Worm (Caenorhabditis elegans) whole organism, L1 larva: ENCODE results near the gene F49E12.10.

Source experiments
- aly-2 ChIP-seq: fragments of 150-350 bp; optimal IDR thresholded peaks from 2 replicates; lab custom pipeline; 2014; ENCODE audit warnings: missing biosample characterization, missing genetic modification characterization
- ama-1 ChIP-seq: fragments of 150-350 bp; optimal IDR thresholded peaks from 2 replicates; lab custom pipeline; 2014
- dpl-1 ChIP-seq, 3 experiments: fragments of 150-350 bp in 2 of 3; sonication (generic microtip) in 1 of 3; optimal IDR thresholded peaks; 2 replicates each; lab custom pipeline; 2014 to 2017; ENCODE audit warnings: missing biosample characterization in 3 of 3, missing genetic modification characterization in 3 of 3, missing genetic modification reagents in 3 of 3
- elt-3 ChIP-seq, 6 experiments: fragments of 150-350 bp in 1 of 6; sonication (generic microtip); optimal IDR thresholded peaks; 2 replicates each; lab custom pipeline; 2017 to 2018; ENCODE audit warnings: missing biosample characterization in 6 of 6, missing genetic modification characterization in 6 of 6, inconsistent platforms in 1 of 6
- nhr-76 ChIP-seq: sonication (generic microtip); optimal IDR thresholded peaks from 2 replicates; lab custom pipeline; 2017; ENCODE audit warnings: missing biosample characterization, missing genetic modification characterization
- nhr-90 ChIP-seq: sonication (generic microtip); optimal IDR thresholded peaks from 2 replicates; lab custom pipeline; 2016; ENCODE audit warnings: mild to moderate bottlenecking, missing genetic modification characterization, missing compliant biosample characterization; ENCODE audit not compliant: poor library complexity
- pqm-1 ChIP-seq: sonication (generic microtip); optimal IDR thresholded peaks from 3 replicates; lab custom pipeline; 2017; ENCODE audit warnings: missing biosample characterization, missing genetic modification characterization
- skn-1 ChIP-seq: fragments of 150-350 bp; optimal IDR thresholded peaks from 2 replicates; lab custom pipeline; 2014; ENCODE audit warnings: missing biosample characterization, missing genetic modification characterization
- zag-1 ChIP-seq: fragments of 150-350 bp; optimal IDR thresholded peaks from 2 replicates; lab custom pipeline; 2014; ENCODE audit warnings: missing biosample characterization, missing genetic modification characterization

- TF ChIP-seq pqm-1 (tag; lab: Kevin White, UChicago): no peak
- TF ChIP-seq aly-2 (tag; lab: Kevin White, UChicago): no peak
- no peak for TF ChIP-seq dpl-1 (GFP tag; optimal IDR thresholded peaks at IDR 0.05; lab: Kevin White, UChicago)
- no peak for TF ChIP-seq zag-1
- no peak for TF ChIP-seq nhr-76
- TF ChIP-seq ama-1 (lab: Kevin White, UChicago): no peak
- TF ChIP-seq skn-1 (tag; lab: Kevin White, UChicago): no peak
- no peak for TF ChIP-seq nhr-90 (tag; lab: Kevin White, UChicago)
- no peak for TF ChIP-seq elt-3 (tag; optimal IDR thresholded peaks at IDR 0.05; lab: Kevin White, UChicago)
These were observed 5.3 kb upstream of the F49E12.10 start for ce11 chrII:8385561-8385960.
